Worm (Caenorhabditis elegans): ENCODE measurements around the gene K08F8.7.

The K08F8.7 gene

DNA sequence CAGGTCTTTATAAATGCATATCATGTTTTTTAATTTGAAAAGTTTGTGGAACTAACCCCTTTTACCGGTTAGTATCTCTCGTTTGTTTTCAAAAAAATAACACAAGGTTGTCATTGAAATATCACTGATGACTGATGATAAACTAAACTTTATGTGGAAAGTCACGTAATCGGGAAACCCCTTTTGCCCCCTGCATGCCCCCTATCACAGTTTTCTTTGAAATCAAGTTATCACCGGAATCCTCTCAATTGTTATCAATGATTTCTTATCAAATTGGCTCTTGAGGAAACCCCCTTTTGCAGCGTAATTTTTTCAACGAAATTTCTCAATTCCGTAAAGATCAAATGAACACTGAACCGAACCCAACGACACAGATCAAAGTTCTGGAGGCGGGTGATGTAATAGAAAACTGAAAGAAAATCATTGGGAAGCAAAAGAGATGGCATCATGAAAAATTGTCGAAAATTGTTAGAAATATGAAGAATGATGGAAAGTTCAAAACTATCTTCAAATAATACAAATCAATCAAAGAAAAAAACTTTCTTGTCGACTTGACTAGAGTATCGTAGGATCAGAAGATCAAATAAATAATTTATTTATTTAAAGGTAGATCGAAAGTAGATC lies 14.7 kb downstream of the K08F8.7 start:
- TF ChIP-seq klf-2 (GFP tag; conservative IDR thresholded peaks at IDR 0.05) (no peak), cog-1 (tag; optimal IDR thresholded peaks at IDR 0.05) (no peak)

DNA sequence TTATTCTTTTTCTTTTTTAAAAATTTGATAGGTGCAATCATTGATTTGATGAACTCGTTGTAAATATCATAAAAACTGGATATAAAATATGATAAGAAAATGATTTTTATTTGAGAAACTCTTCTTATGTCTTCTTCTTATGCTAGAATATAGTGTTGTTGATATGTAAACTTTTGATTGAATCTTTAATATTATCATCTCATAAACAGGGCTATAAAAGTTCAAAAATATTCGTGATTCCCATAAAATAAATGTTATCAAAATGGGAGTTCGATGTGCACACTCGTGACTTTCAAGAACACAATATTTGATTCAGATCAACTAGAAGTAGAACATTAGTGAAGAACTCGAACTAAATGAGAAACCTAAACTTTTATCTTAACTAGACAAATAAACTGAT lies 16.2 kb downstream of the K08F8.7 start:
- TF ChIP-seq tab-1 (GFP tag; IDR thresholded peaks at IDR 0.05) = no peak
- no peak for TF ChIP-seq ztf-29 (GFP tag; IDR thresholded peaks at IDR 0.05)
- TF ChIP-seq T22C8.4 (GFP tag; IDR thresholded peaks at IDR 0.05) = no peak
- no peak for TF ChIP-seq klf-2 (GFP tag; conservative IDR thresholded peaks at IDR 0.05)
- TF ChIP-seq cog-1 (tag; optimal IDR thresholded peaks at IDR 0.05) = no peak
- TF ChIP-seq med-1 (GFP tag; optimal IDR thresholded peaks at IDR 0.05; ENCODE audit: insufficient read depth) = no peak
- no peak for TF ChIP-seq ztf-23 (GFP tag; IDR thresholded peaks at IDR 0.05)
- no peak for TF ChIP-seq flt-1 (GFP tag; IDR thresholded peaks at IDR 0.05)
- no peak for TF ChIP-seq ref-1 (GFP tag; conservative IDR thresholded peaks at IDR 0.05)

DNA sequence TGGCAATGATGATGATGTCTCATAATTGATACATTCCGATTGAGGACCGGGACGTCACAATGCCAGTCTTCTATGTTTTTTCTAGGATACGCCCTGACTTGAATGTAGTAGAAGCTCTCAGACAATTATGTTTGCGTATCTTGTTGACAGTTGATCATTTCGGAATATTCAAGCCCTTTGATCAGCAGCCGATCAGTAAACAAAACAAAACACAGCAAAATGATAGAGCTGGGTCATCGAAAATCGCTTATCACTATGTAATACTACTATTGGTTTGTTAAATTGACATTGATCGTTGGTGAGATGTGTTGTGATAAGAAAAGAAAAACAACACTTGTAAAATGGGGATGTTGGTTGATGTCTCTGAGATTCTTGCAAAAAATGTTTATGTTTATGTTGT lies 16.9 kb downstream of the K08F8.7 start:
- TF ChIP-seq ztf-29 (GFP tag; IDR thresholded peaks at IDR 0.05) (no peak), klf-2 (GFP tag; conservative IDR thresholded peaks at IDR 0.05) (no peak), T22C8.4 (GFP tag; IDR thresholded peaks at IDR 0.05) (no peak), cog-1 (tag; optimal IDR thresholded peaks at IDR 0.05) (no peak), ztf-23 (GFP tag; IDR thresholded peaks at IDR 0.05) (no peak), flt-1 (GFP tag; IDR thresholded peaks at IDR 0.05) (no peak), tab-1 (GFP tag; IDR thresholded peaks at IDR 0.05) (no peak), ref-1 (GFP tag; conservative IDR thresholded peaks at IDR 0.05) (no peak)

ce11 chrII:8737456-8737855 lies 17.7 kb downstream of the K08F8.7 start, which contains the start of gene idpb-4:
TSS of gene idpb-4 (minus strand) at chrII:8737556.
- TF ChIP-seq tab-1 (GFP tag; IDR thresholded peaks at IDR 0.05) (no peak), flt-1 (GFP tag; IDR thresholded peaks at IDR 0.05) (no peak), ztf-23 (GFP tag; IDR thresholded peaks at IDR 0.05) (no peak), cog-1 (tag; optimal IDR thresholded peaks at IDR 0.05) (no peak)

- no peak for TF ChIP-seq ztf-29 (GFP tag; IDR thresholded peaks at IDR 0.05)
- no peak for TF ChIP-seq cog-1 (tag; optimal IDR thresholded peaks at IDR 0.05)
- TF ChIP-seq T22C8.4 (GFP tag; IDR thresholded peaks at IDR 0.05) = no peak
- no peak for TF ChIP-seq ref-1 (GFP tag; conservative IDR thresholded peaks at IDR 0.05)
- no peak for TF ChIP-seq tab-1 (GFP tag; IDR thresholded peaks at IDR 0.05)
- no peak for TF ChIP-seq klf-2 (GFP tag; conservative IDR thresholded peaks at IDR 0.05)
- TF ChIP-seq flt-1 (GFP tag; IDR thresholded peaks at IDR 0.05) = no peak
- TF ChIP-seq med-1 (GFP tag; optimal IDR thresholded peaks at IDR 0.05; ENCODE audit: insufficient read depth) = no peak
- no peak for TF ChIP-seq ztf-23 (GFP tag; IDR thresholded peaks at IDR 0.05)
Observed at ce11 chrII:8733627-8734026, 21.5 kb downstream of the K08F8.7 start.

- TF ChIP-seq tab-1 (GFP tag; IDR thresholded peaks at IDR 0.05) (no peak), T22C8.4 (GFP tag; IDR thresholded peaks at IDR 0.05) (no peak), ztf-23 (GFP tag; IDR thresholded peaks at IDR 0.05) (no peak), ref-1 (GFP tag; conservative IDR thresholded peaks at IDR 0.05) (no peak), ztf-29 (GFP tag; IDR thresholded peaks at IDR 0.05) (no peak), klf-2 (GFP tag; conservative IDR thresholded peaks at IDR 0.05) (no peak), flt-1 (GFP tag; IDR thresholded peaks at IDR 0.05) (no peak), med-1 (GFP tag; optimal IDR thresholded peaks at IDR 0.05; ENCODE audit: insufficient read depth) (no peak), cog-1 (tag; optimal IDR thresholded peaks at IDR 0.05) (no peak)
Observed at ce11 chrII:8732339-8733100, 22.6 kb downstream of the K08F8.7 start, which contains the start of gene rol-6. TSS of gene rol-6 (plus strand) at chrII:8733050.

DNA sequence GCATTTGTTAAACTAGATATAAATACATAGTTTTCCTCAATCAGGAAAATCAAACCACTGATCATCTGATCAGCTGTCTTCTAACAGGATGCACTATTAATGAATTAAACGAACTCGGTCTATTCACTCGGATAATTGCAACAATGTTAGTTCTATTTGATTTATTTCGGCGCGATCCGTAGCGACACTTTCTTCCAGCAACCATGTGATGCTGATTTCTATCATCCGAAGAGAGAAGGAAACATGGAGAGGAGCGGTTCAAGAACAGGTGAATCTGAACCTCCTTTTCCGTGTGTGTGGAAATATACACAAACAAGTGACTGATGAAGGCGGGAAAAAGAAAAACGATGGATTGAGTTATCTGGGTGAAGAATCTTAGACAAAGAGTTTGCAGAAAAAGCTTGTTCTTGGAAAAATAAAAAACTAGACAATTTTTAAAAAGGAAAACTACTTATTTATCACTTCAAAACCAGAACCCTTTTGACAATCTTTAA lies 23.4 kb downstream of the K08F8.7 start:
- TF ChIP-seq klf-2 (GFP tag; conservative IDR thresholded peaks at IDR 0.05) (no peak), med-1 (GFP tag; optimal IDR thresholded peaks at IDR 0.05; ENCODE audit: insufficient read depth) (no peak), T22C8.4 (GFP tag; IDR thresholded peaks at IDR 0.05) (no peak), cog-1 (tag; optimal IDR thresholded peaks at IDR 0.05) (no peak), ztf-29 (GFP tag; IDR thresholded peaks at IDR 0.05) (no peak), ref-1 (GFP tag; conservative IDR thresholded peaks at IDR 0.05) (no peak), tab-1 (GFP tag; IDR thresholded peaks at IDR 0.05) (no peak), ztf-23 (GFP tag; IDR thresholded peaks at IDR 0.05) (no peak), flt-1 (GFP tag; IDR thresholded peaks at IDR 0.05) (no peak)

- no peak for TF ChIP-seq ref-1 (GFP tag; conservative IDR thresholded peaks at IDR 0.05)
- TF ChIP-seq flt-1 (GFP tag; IDR thresholded peaks at IDR 0.05) = no peak
- TF ChIP-seq ztf-29 (GFP tag; IDR thresholded peaks at IDR 0.05) = no peak
- no peak for TF ChIP-seq tab-1 (GFP tag; IDR thresholded peaks at IDR 0.05)
- no peak for TF ChIP-seq klf-2 (GFP tag; conservative IDR thresholded peaks at IDR 0.05)
- no peak for TF ChIP-seq med-1 (GFP tag; optimal IDR thresholded peaks at IDR 0.05; ENCODE audit: insufficient read depth)
- TF ChIP-seq ztf-23 (GFP tag; IDR thresholded peaks at IDR 0.05) = no peak
- TF ChIP-seq cog-1 (tag; optimal IDR thresholded peaks at IDR 0.05) = no peak
- TF ChIP-seq T22C8.4 (GFP tag; IDR thresholded peaks at IDR 0.05) = no peak
Observed at ce11 chrII:8730960-8731693, 24.0 kb downstream of the K08F8.7 start.

DNA sequence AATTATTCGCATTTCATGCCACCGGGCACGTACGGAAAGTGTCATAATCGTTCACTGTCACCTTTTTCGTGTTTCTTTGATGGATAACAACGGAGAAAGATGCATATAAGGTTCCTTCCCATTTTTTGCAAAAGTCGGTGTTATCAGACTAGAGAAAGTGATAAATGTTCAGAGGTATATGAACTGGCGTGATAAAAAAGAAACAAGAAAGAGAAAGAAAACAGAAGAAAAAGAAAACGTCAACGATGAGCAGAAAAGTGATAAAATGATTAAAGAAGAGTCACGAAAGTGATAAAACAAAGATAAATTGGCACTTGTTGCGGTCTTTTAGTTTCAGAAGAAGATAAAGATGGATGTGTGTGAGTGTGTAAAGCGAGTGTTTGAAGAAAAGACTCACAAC lies 24.9 kb downstream of the K08F8.7 start:
- TF ChIP-seq med-1 (GFP tag; optimal IDR thresholded peaks at IDR 0.05; ENCODE audit: insufficient read depth) (no peak), ztf-23 (GFP tag; IDR thresholded peaks at IDR 0.05) (no peak), tab-1 (GFP tag; IDR thresholded peaks at IDR 0.05) (no peak), flt-1 (GFP tag; IDR thresholded peaks at IDR 0.05) (no peak), ref-1 (GFP tag; conservative IDR thresholded peaks at IDR 0.05) (no peak), ztf-29 (GFP tag; IDR thresholded peaks at IDR 0.05) (no peak), T22C8.4 (GFP tag; IDR thresholded peaks at IDR 0.05) (no peak), cog-1 (tag; optimal IDR thresholded peaks at IDR 0.05) (no peak), klf-2 (GFP tag; conservative IDR thresholded peaks at IDR 0.05) (no peak)
